Worm (Caenorhabditis elegans) whole organism, L3 larva: ENCODE results near the gene tag-77.

Experiments used
- ceh-16 ChIP-seq: sonication (generic microtip); optimal IDR thresholded peaks from 2 replicates; lab custom pipeline; 2017; ENCODE audit warnings: missing biosample characterization, missing genetic modification characterization
- nhr-77 ChIP-seq: fragments of 150-350 bp; optimal IDR thresholded peaks from 2 replicates; lab custom pipeline; 2014; ENCODE audit warnings: missing biosample characterization, missing genetic modification characterization
- zag-1 ChIP-seq: fragments of 150-350 bp; optimal IDR thresholded peaks from 2 replicates; lab custom pipeline; 2014; ENCODE audit warnings: missing biosample characterization, missing genetic modification characterization
- ztf-4 ChIP-seq: fragments of 150-350 bp; optimal IDR thresholded peaks from 2 replicates; lab custom pipeline; 2014; ENCODE audit warnings: missing biosample characterization, missing genetic modification characterization

DNA sequence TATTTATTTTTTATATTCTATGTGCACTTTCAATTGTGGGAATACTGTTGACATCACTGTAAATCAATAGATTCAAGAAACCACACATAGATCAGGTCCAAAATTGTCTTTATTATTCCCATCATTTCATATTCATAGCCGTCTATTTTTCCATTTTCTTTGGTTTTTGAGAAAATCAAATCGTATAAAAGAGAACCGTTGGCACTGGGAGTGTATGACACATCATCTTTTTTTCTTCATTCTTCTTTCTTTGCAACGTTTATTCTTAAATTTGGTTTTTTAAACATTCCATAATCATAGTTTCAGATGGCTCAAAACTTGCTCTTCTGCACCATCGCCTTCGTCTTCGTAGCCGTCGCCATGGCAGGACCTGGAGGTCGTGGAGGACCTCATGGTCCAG, 20.4 kb downstream of the tag-77 start, which contains the start of gene srlf-2:
- TF ChIP-seq ceh-16 (tag; lab: Kevin White, UChicago) = no peak
- no peak for TF ChIP-seq ztf-4 (tag; lab: Kevin White, UChicago)
- TF ChIP-seq nhr-77 (tag; lab: Kevin White, UChicago) = no peak
- no peak for TF ChIP-seq zag-1 (tag; lab: Kevin White, UChicago)
